Fruit fly (Drosophila melanogaster) whole organism, prepupa: Measurements from ENCODE around the gene wb.

Experiments
- CG10631 ChIP-seq: fragments of 200-800 bp; sonication (Bioruptor generic); optimal IDR thresholded peaks from 2 replicates; lab custom pipeline; 2016; ENCODE audit warnings: missing biosample characterization, missing genetic modification characterization
- CG10669 ChIP-seq: fragments of 200-800 bp; sonication (Bioruptor generic); optimal IDR thresholded peaks from 3 replicates; lab custom pipeline; 2018; ENCODE audit warnings: missing biosample characterization, mild to moderate bottlenecking, missing genetic modification characterization, moderate library complexity
- CG11762 ChIP-seq: fragments of 200-800 bp; sonication (Bioruptor generic); optimal IDR thresholded peaks from 3 replicates; lab custom pipeline; 2016; ENCODE audit warnings: missing biosample characterization, missing genetic modification characterization; ENCODE audit not compliant: insufficient read depth
- CG3032 ChIP-seq: fragments of 200-800 bp; optimal IDR thresholded peaks from 2 replicates; lab custom pipeline; 2019; ENCODE audit warnings: missing biosample characterization, mild to moderate bottlenecking, missing genetic modification characterization, moderate library complexity
- CG32006 ChIP-seq: fragments of 200-800 bp; sonication (Bioruptor generic); optimal IDR thresholded peaks from 3 replicates; lab custom pipeline; 2017; ENCODE audit warnings: missing biosample characterization, mild to moderate bottlenecking, missing genetic modification characterization
- CG34406 ChIP-seq: fragments of 200-800 bp; sonication (Bioruptor generic); optimal IDR thresholded peaks from 3 replicates; lab custom pipeline; 2016; ENCODE audit warnings: missing biosample characterization, missing genetic modification characterization
- CG3919 ChIP-seq: fragments of 200-800 bp; sonication (Bioruptor generic); optimal IDR thresholded peaks from 3 replicates; lab custom pipeline; 2016; ENCODE audit warnings: missing biosample characterization, missing genetic modification characterization
- CG4318 ChIP-seq: fragments of 200-800 bp; sonication (Bioruptor generic); optimal IDR thresholded peaks from 3 replicates; lab custom pipeline; 2017; ENCODE audit warnings: missing biosample characterization, mild to moderate bottlenecking, missing genetic modification characterization
- CG6163 ChIP-seq: fragments of 200-800 bp; sonication (Bioruptor generic); IDR thresholded peaks from 3 replicates; pipeline ENCODE4 v1.3.6; 2022; ENCODE audit warnings: missing biosample characterization, missing genetic modification characterization
- CG6792 ChIP-seq: fragments of 200-800 bp; sonication (Bioruptor generic); optimal IDR thresholded peaks from 3 replicates; lab custom pipeline; 2016; ENCODE audit warnings: missing biosample characterization, missing genetic modification characterization
- CG7368 ChIP-seq: fragments of 200-800 bp; sonication (Bioruptor generic); optimal IDR thresholded peaks from 3 replicates; lab custom pipeline; 2016; ENCODE audit warnings: missing biosample characterization, missing genetic modification characterization
- CG8119 ChIP-seq: fragments of 200-800 bp; sonication (Bioruptor generic); IDR thresholded peaks from 3 replicates; pipeline ENCODE4 v1.3.6; 2022; ENCODE audit warnings: missing biosample characterization, missing genetic modification characterization
- CG8632 ChIP-seq: fragments of 200-800 bp; sonication (Bioruptor generic); optimal IDR thresholded peaks from 3 replicates; lab custom pipeline; 2016; ENCODE audit warnings: missing biosample characterization, missing genetic modification characterization
- Eip78C ChIP-seq: fragments of 200-800 bp; sonication (Bioruptor generic); peaks from one replicate; lab custom pipeline; 2016; ENCODE audit warnings: missing biosample characterization, missing genetic modification characterization
- Eip93F ChIP-seq: fragments of 200-800 bp; sonication (Bioruptor generic); optimal IDR thresholded peaks from 2 replicates; lab custom pipeline; 2016; ENCODE audit warnings: missing biosample characterization, mild to moderate bottlenecking, missing genetic modification characterization
- Ets21C ChIP-seq: fragments of 200-800 bp; sonication (Bioruptor generic); optimal IDR thresholded peaks from 3 replicates; lab custom pipeline; 2016; ENCODE audit warnings: missing biosample characterization, missing genetic modification characterization
- Gug ChIP-seq: fragments of 200-800 bp; sonication (Bioruptor generic); IDR thresholded peaks from 2 replicates; pipeline ENCODE4 v1.3.6; 2022; ENCODE audit warnings: missing biosample characterization, missing genetic modification characterization
- Hr38 ChIP-seq: sonication (Bioruptor generic); optimal IDR thresholded peaks from 2 replicates; lab custom pipeline; 2016; ENCODE audit warnings: missing biosample characterization, missing genetic modification characterization
- Hr39 ChIP-seq: fragments of 200-800 bp; sonication (Bioruptor generic); optimal IDR thresholded peaks from 2 replicates; lab custom pipeline; 2016; ENCODE audit warnings: missing biosample characterization, missing genetic modification characterization
- Hr4 ChIP-seq: fragments of 200-800 bp; sonication (Bioruptor generic); optimal IDR thresholded peaks from 3 replicates; lab custom pipeline; 2016; ENCODE audit warnings: missing biosample characterization, missing genetic modification characterization
- Met ChIP-seq: fragments of 200-800 bp; sonication (Bioruptor generic); optimal IDR thresholded peaks from 3 replicates; lab custom pipeline; 2016; ENCODE audit warnings: missing biosample characterization, missing genetic modification characterization
- Smox ChIP-seq: fragments of 200-800 bp; sonication (Bioruptor generic); optimal IDR thresholded peaks from 3 replicates; lab custom pipeline; 2016; ENCODE audit warnings: missing biosample characterization, missing genetic modification characterization
- Sox102F ChIP-seq: fragments of 200-800 bp; sonication (Bioruptor generic); optimal IDR thresholded peaks from 2 replicates; lab custom pipeline; 2016; ENCODE audit warnings: missing biosample characterization, mild to moderate bottlenecking, missing genetic modification characterization
- Sox15 ChIP-seq: fragments of 200-800 bp; sonication (Bioruptor generic); optimal IDR thresholded peaks from 3 replicates; lab custom pipeline; 2016; ENCODE audit warnings: missing biosample characterization, missing genetic modification characterization
- achi ChIP-seq: fragments of 200-800 bp; sonication (Bioruptor generic); optimal IDR thresholded peaks from 3 replicates; lab custom pipeline; 2016; ENCODE audit warnings: missing biosample characterization, missing genetic modification characterization
- acj6 ChIP-seq: fragments of 200-800 bp; sonication (Bioruptor generic); optimal IDR thresholded peaks from 3 replicates; lab custom pipeline; 2016; ENCODE audit warnings: missing biosample characterization, missing genetic modification characterization
- cyc ChIP-seq: fragments of 200-800 bp; sonication (Bioruptor generic); optimal IDR thresholded peaks from 3 replicates; lab custom pipeline; 2016; ENCODE audit warnings: missing biosample characterization, missing genetic modification characterization
- eg ChIP-seq: fragments of 200-800 bp; sonication (Bioruptor generic); IDR thresholded peaks from 3 replicates; pipeline ENCODE4 v1.3.6; 2022; ENCODE audit warnings: missing biosample characterization, missing genetic modification characterization
- fkh ChIP-seq: fragments of 200-800 bp; sonication (Bioruptor generic); optimal IDR thresholded peaks from 3 replicates; lab custom pipeline; 2017; ENCODE audit warnings: missing biosample characterization, mild to moderate bottlenecking, missing genetic modification characterization, moderate library complexity
- lz ChIP-seq: fragments of 200-800 bp; sonication (Bioruptor generic); optimal IDR thresholded peaks from 3 replicates; lab custom pipeline; 2016; ENCODE audit warnings: missing biosample characterization, missing genetic modification characterization
- net ChIP-seq: fragments of 200-800 bp; sonication (Bioruptor generic); optimal IDR thresholded peaks from 3 replicates; lab custom pipeline; 2016; ENCODE audit warnings: missing biosample characterization, missing genetic modification characterization
- salr ChIP-seq, 2 experiments: fragments of 200-800 bp; sonication (Bioruptor generic); optimal IDR thresholded peaks; 3 replicates each; lab custom pipeline; 2016 to 2018; ENCODE audit warnings: missing biosample characterization in 2 of 2, missing genetic modification characterization in 2 of 2, mild to moderate bottlenecking in 1 of 2
- topi ChIP-seq: fragments of 200-800 bp; sonication (Bioruptor generic); optimal IDR thresholded peaks from 3 replicates; lab custom pipeline; 2016; ENCODE audit warnings: missing biosample characterization, missing genetic modification characterization

wb gene

DNA sequence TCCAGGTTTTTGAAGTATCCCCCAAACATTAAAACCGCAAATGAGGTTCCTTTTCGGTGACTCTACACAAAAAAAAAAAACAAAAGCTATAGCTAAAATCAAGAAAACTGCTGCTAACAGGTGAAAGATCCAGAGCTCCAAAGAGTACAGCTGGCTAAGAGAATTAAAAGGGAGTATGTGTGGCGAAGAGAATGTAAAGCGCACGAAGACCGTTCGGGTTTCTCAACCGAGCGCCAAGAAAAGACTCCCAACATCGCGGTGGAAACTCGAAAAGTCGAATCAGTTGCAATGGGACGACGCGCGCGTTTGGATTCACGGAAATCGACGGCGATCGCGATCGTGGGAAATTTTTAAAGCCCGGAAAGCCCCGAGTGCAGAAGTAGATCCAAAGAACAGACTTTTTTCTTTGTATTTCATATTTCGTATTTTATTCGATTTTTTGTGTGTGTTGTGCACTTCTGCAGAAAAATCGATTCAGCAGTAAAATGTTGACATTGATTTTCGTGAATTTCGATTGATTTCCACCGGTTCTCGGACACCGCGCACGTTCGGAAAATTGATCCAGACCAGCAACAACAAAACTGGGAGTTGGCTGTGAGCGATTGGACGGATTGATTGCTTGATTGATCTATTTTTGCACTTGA, 38.0 kb downstream of the wb start (continued):
- TF ChIP-seq Sox15: no peak
- TF ChIP-seq Hr4: no peak
- TF ChIP-seq CG8119 (GFP tag; lab: Robert Waterston, UW): no peak
- TF ChIP-seq Gug (GFP tag; lab: Robert Waterston, UW): no peak
- no peak for TF ChIP-seq CG3032 (tag; lab: Kevin White, UChicago)
- peak; percentile 16 for TF ChIP-seq net
- TF ChIP-seq CG10669 (GFP tag; lab: Kevin White, UChicago): no peak
- no peak for TF ChIP-seq topi (GFP tag; lab: Kevin White, UChicago)
- 0 out of 3 replicates have a peak, but pooled peaks have one; percentile 14 for TF ChIP-seq CG6163 (GFP tag; lab: Robert Waterston, UW)
- TF ChIP-seq Met (GFP tag; lab: Kevin White, UChicago): no peak

DNA sequence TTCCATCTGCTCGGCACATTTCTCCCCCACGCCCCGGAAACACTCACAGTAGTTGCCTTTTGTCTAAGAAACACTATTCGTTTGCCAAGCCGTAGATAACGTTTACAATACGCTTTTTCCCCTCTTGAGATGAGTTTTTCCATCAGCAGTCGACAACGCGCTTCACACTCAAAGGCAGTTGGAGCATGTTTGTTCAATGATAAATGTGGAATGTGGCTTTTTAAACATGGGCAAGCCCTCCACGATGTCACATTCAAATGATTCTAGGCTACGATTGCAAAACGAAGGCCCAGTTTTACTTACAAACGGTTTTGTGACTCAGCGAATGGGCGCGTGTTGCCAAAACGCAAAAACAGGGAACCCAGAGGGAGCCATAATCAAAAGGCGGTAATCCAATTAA, 39.7 kb downstream of the wb start:
- peak; percentile 27 for TF ChIP-seq fkh (GFP tag; lab: Kevin White, UChicago)
- TF ChIP-seq acj6 (GFP tag; lab: Kevin White, UChicago): no peak

- no peak for TF ChIP-seq Eip93F (GFP tag; lab: Kevin White, UChicago)
- TF ChIP-seq fkh (GFP tag; lab: Kevin White, UChicago): peak; percentile 12
Observed at dm6 chr2L:14307516-14307915, 44.7 kb downstream of the wb start.

DNA sequence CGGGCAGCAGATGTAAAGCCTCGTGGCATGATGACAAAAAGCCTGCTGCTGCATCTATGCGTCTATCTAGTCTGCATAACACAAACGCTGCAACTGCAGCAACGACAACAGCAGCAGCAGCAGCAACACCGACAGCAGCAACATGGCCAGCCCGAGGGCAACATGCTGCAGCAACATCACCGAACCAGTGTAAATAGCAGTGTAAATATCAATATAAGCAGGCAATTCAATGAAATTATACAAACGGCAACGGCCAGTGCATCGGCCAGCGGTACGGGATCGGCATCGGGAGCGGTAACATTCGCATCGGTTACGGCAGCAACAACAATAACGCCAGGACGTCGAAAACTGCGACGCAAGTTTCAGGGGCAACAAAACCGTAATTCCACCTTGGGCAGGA, 45.4 kb downstream of the wb start:
- TF ChIP-seq CG6792 (GFP tag; lab: Kevin White, UChicago) (no peak), lz (GFP tag; lab: Kevin White, UChicago) (no peak), CG32006 (no peak), CG4318 (no peak), fkh (GFP tag; lab: Kevin White, UChicago) (peak; percentile 20), CG8632 (GFP tag; lab: Kevin White, UChicago) (no peak), Ets21C (GFP tag; lab: Kevin White, UChicago) (no peak), cyc (GFP tag; lab: Kevin White, UChicago) (no peak), Hr39 (GFP tag; lab: Kevin White, UChicago) (no peak), CG3919 (GFP tag; lab: Kevin White, UChicago) (peak; percentile 5)
- TF ChIP-seq, all 60 proteins: peak for 2

- TF ChIP-seq CG7368 (GFP tag; lab: Kevin White, UChicago): no peak
- TF ChIP-seq Sox102F: no peak
- TF ChIP-seq CG11762 (GFP tag; lab: Kevin White, UChicago): no peak
- TF ChIP-seq CG34406: no peak
- no peak for TF ChIP-seq CG4318
- TF ChIP-seq Hr4: no peak
- no peak for TF ChIP-seq CG10631
- TF ChIP-seq eg (GFP tag; lab: Robert Waterston, UW): no peak
- no peak for TF ChIP-seq Eip78C (GFP tag; lab: Kevin White, UChicago)
- TF ChIP-seq Hr38 (GFP tag; lab: Kevin White, UChicago): no peak
Observed at dm6 chr2L:14308661-14309060, 45.8 kb downstream of the wb start.

DNA sequence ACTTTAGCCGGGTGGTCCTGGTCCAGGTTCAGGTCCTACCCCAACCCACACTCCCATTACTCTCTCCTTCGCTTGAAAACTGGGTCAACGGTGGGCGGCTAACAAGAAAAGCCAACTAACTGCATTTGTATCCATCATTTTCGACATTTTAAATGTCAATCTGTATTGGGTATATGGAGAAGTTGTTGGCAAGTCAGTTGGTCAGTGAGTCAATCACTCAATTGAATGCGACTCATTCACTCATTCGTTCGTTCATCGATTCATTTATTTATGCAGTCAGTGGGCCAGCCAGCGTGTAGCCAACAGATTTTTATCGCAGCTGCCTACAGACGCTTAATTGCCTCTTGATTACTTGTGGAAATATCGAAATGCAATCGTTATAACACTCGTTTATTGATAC, 53.9 kb downstream of the wb start:
- TF ChIP-seq CG32006: no peak

dm6 chr2L:14317992-14318391, 55.2 kb downstream of the wb start:
- TF ChIP-seq salr (GFP tag; optimal IDR thresholded peaks at IDR 0.05; lab: Kevin White, UChicago) (no peak), CG3919 (GFP tag; lab: Kevin White, UChicago) (no peak), CG3032 (tag; lab: Kevin White, UChicago) (no peak), Hr4 (no peak), Smox (no peak), achi (GFP tag; lab: Kevin White, UChicago) (no peak)
